1 fruit fly cellular context compared by ENCODE assay signal in the genomic region with DNA sequence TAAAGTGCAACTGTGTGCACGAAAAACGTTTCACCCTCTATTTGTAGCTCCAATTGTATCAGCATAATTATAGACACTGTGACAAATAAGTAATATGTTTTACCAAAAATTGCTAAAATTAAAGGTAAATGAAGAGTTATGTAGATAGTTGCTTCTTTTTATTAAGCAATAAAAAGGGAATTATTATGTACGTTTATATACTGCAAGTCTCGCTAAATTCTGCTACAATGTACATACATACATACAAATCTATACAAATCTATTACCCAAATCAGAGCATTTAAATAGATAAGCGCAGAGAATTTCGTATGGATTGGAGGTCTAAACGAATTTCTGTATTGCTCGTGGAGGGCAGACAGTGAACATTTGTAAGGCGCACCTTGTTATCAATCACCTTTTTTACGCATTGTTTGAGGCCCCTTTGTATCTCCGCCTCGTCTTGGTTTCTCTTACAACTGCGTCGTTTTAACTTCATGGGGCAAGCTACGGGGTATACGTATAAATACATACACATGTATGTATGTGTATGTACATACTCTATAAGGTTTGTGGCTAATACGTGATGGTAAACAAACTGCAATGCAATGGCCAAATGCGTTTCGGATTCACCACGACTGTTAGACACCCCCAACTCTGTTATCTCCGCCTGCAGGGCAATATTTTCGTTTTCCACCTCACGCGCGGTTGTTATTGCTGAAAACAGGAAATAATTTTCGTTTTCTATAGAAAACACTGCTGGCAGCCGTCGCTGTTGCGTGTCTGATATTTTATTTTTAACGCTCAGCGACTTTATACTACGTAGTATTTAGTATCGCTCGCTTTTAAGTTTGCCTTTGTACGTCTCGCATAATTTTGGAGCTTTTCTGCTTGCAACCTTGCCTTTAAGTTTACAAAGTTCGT.
TF ChIP-seq lines count a peak whose summit lies in the region.

No protein-coding gene starts in this region.

TF ChIP-seq in whole organism, embryonic, 481 proteins besides CTCF, POLR2A, EP300 and RAD21 (continued from another document and continues in another):
- TF ChIP-seq CG2199 (GFP tag; IDR thresholded peaks at IDR 0.05; lab: Robert Waterston, UW): peak; percentile 88
- TF ChIP-seq HmgZ (tag; optimal IDR thresholded peaks at IDR 0.05; lab: Kevin White, UChicago): peak; percentile 7
- TF ChIP-seq CG5245 (GFP tag; optimal IDR thresholded peaks at IDR 0.05; lab: Kevin White, UChicago): peak; percentile 8
- peak; percentile 7 for TF ChIP-seq CG6654 (GFP tag; optimal IDR thresholded peaks at IDR 0.05; lab: Kevin White, UChicago)
- TF ChIP-seq gem (tag; optimal IDR thresholded peaks at IDR 0.05; lab: Kevin White, UChicago): peak; percentile 87
- TF ChIP-seq az2 (GFP tag; optimal IDR thresholded peaks at IDR 0.05; lab: Kevin White, UChicago): peak; percentile 54
- TF ChIP-seq repo (GFP tag; optimal IDR thresholded peaks at IDR 0.05; lab: Kevin White, UChicago): no peak
- peak; percentile 6 for TF ChIP-seq CG7745 (tag; optimal IDR thresholded peaks at IDR 0.05; lab: Kevin White, UChicago)
- TF ChIP-seq CG12769 (tag; optimal IDR thresholded peaks at IDR 0.05; lab: Kevin White, UChicago): peak; percentile 2
- TF ChIP-seq CG3838 (GFP tag; optimal IDR thresholded peaks at IDR 0.05; lab: Kevin White, UChicago): no peak
- no peak for TF ChIP-seq CG15011 (GFP tag; optimal IDR thresholded peaks at IDR 0.05; lab: Kevin White, UChicago)
- TF ChIP-seq vnd (GFP tag; IDR thresholded peaks at IDR 0.05; lab: Robert Waterston, UW; ENCODE audit: partially characterized antibody): no peak
- TF ChIP-seq jigr1 (GFP tag; IDR thresholded peaks at IDR 0.05; lab: Robert Waterston, UW): no peak
- TF ChIP-seq CG3726 (GFP tag; IDR thresholded peaks at IDR 0.05; lab: Robert Waterston, UW): no peak
- no peak for TF ChIP-seq lbe (GFP tag; optimal IDR thresholded peaks at IDR 0.05; lab: Kevin White, UChicago)
- no peak for TF ChIP-seq zfh2 (GFP tag; optimal IDR thresholded peaks at IDR 0.05; lab: Kevin White, UChicago)
- TF ChIP-seq hth (optimal IDR thresholded peaks at IDR 0.05; lab: Kevin White, UChicago): no peak
- TF ChIP-seq twi (tag; optimal IDR thresholded peaks at IDR 0.05; lab: Kevin White, UChicago): peak; percentile 48
- TF ChIP-seq CG11723 (GFP tag; optimal IDR thresholded peaks at IDR 0.05; lab: Kevin White, UChicago): no peak
- no peak for TF ChIP-seq so (GFP tag; IDR thresholded peaks at IDR 0.05; lab: Robert Waterston, UW)
- peak; percentile 98 for TF ChIP-seq sens (GFP tag; lab: Kevin White, UChicago)
- peak; percentile 52 to 82 for TF ChIP-seq bsh (GFP tag; optimal IDR thresholded peaks at IDR 0.05; lab: Kevin White, UChicago)
- TF ChIP-seq ash1 (GFP tag; optimal IDR thresholded peaks at IDR 0.05; lab: Kevin White, UChicago): no peak
- no peak for TF ChIP-seq CG14050 (GFP tag; IDR thresholded peaks at IDR 0.05; lab: Robert Waterston, UW)
- peak; percentile 69 for TF ChIP-seq D19A (tag; optimal IDR thresholded peaks at IDR 0.05; lab: Kevin White, UChicago)
- TF ChIP-seq Camta (GFP tag; optimal IDR thresholded peaks at IDR 0.05; lab: Kevin White, UChicago): peak; percentile 57
- peak; percentile 7 for TF ChIP-seq chn (GFP tag; optimal IDR thresholded peaks at IDR 0.05; lab: Kevin White, UChicago)
- peak; percentile 48 for TF ChIP-seq odd (GFP tag; optimal IDR thresholded peaks at IDR 0.05; lab: Kevin White, UChicago)
- peak; percentile 46 for TF ChIP-seq Hsf (GFP tag; optimal IDR thresholded peaks at IDR 0.05; lab: Kevin White, UChicago)
- TF ChIP-seq CG9932 (GFP tag; IDR thresholded peaks at IDR 0.05; lab: Robert Waterston, UW): no peak; the same call in 1 of the 2 replicates
- peak; percentile 62; the same call in 1 of the 2 replicates for TF ChIP-seq Drgx (GFP tag; IDR thresholded peaks at IDR 0.05; lab: Robert Waterston, UW)
- no peak for TF ChIP-seq CG30431 (GFP tag; optimal IDR thresholded peaks at IDR 0.05; lab: Kevin White, UChicago)
- peak; percentile 36 for TF ChIP-seq CG1233 (GFP tag; optimal IDR thresholded peaks at IDR 0.05; lab: Kevin White, UChicago)
- TF ChIP-seq CG16815 (GFP tag; optimal IDR thresholded peaks at IDR 0.05; lab: Kevin White, UChicago): peak; percentile 44
- TF ChIP-seq Myb (GFP tag; optimal IDR thresholded peaks at IDR 0.05; lab: Kevin White, UChicago): peak; percentile 10
- TF ChIP-seq Lpt (GFP tag; optimal IDR thresholded peaks at IDR 0.05; lab: Kevin White, UChicago): no peak
- TF ChIP-seq CG9727 (GFP tag; optimal IDR thresholded peaks at IDR 0.05; lab: Kevin White, UChicago): peak; percentile 76
- TF ChIP-seq cg (GFP tag; optimal IDR thresholded peaks at IDR 0.05; lab: Kevin White, UChicago): peak; percentile 79
- peak; percentile 56 for TF ChIP-seq ewg (GFP tag; optimal IDR thresholded peaks at IDR 0.05; lab: Kevin White, UChicago)
- TF ChIP-seq CG13624 (GFP tag; optimal IDR thresholded peaks at IDR 0.05; lab: Kevin White, UChicago): peak; percentile 52
- no peak for TF ChIP-seq CG15073 (GFP tag; optimal IDR thresholded peaks at IDR 0.05; lab: Kevin White, UChicago)
- TF ChIP-seq exex (tag; optimal IDR thresholded peaks at IDR 0.05; lab: Kevin White, UChicago): peak; percentile 46
- TF ChIP-seq Dfd (GFP tag; optimal IDR thresholded peaks at IDR 0.05; lab: Kevin White, UChicago): no peak
- TF ChIP-seq dysf (GFP tag; IDR thresholded peaks at IDR 0.05; lab: Robert Waterston, UW): no peak
- TF ChIP-seq Gsc (GFP tag; IDR thresholded peaks at IDR 0.05; lab: Robert Waterston, UW): no peak
- TF ChIP-seq Dip3 (GFP tag; optimal IDR thresholded peaks at IDR 0.05; lab: Kevin White, UChicago): no peak
- no peak for TF ChIP-seq CG11247 (GFP tag; IDR thresholded peaks at IDR 0.05; lab: Robert Waterston, UW)
- TF ChIP-seq Oli (tag; optimal IDR thresholded peaks at IDR 0.05; lab: Kevin White, UChicago): peak; percentile 67
- TF ChIP-seq br (optimal IDR thresholded peaks at IDR 0.05; lab: Kevin White, UChicago): no peak
- TF ChIP-seq org-1 (GFP tag; optimal IDR thresholded peaks at IDR 0.05; lab: Kevin White, UChicago): peak; percentile 60
- TF ChIP-seq CG11398 (GFP tag; optimal IDR thresholded peaks at IDR 0.05; lab: Kevin White, UChicago): peak; percentile 30
- TF ChIP-seq h (optimal IDR thresholded peaks at IDR 0.05; lab: Kevin White, UChicago): no peak
- peak; percentile 52 for TF ChIP-seq sqz (GFP tag; optimal IDR thresholded peaks at IDR 0.05; lab: Kevin White, UChicago)
- TF ChIP-seq mirr (GFP tag; optimal IDR thresholded peaks at IDR 0.05; lab: Kevin White, UChicago): peak; percentile 67
- no peak for TF ChIP-seq klu (GFP tag; IDR thresholded peaks at IDR 0.05; lab: Robert Waterston, UW)
- TF ChIP-seq Gug (GFP tag; IDR thresholded peaks at IDR 0.05; lab: Robert Waterston, UW): no peak; the same call in 3 of the 4 replicates
- TF ChIP-seq Hr3 (GFP tag; optimal IDR thresholded peaks at IDR 0.05; lab: Kevin White, UChicago): peak; percentile 59
- peak; percentile 60 for TF ChIP-seq pros (GFP tag; optimal IDR thresholded peaks at IDR 0.05; lab: Kevin White, UChicago)
- peak; percentile 80 for TF ChIP-seq gsb-n (tag; optimal IDR thresholded peaks at IDR 0.05; lab: Kevin White, UChicago)
- peak; percentile 26 for TF ChIP-seq NfI (GFP tag; optimal IDR thresholded peaks at IDR 0.05; lab: Kevin White, UChicago)
- TF ChIP-seq mam (GFP tag; optimal IDR thresholded peaks at IDR 0.05; lab: Kevin White, UChicago): peak; percentile 6
- peak; percentile 47 for TF ChIP-seq ci (GFP tag; IDR thresholded peaks at IDR 0.05; lab: Robert Waterston, UW)
- TF ChIP-seq Ets65A (GFP tag; lab: Kevin White, UChicago): no peak
- TF ChIP-seq Aef1 (GFP tag; IDR thresholded peaks at IDR 0.05; lab: Robert Waterston, UW): 0 out of 3 replicates have a peak, but pooled peaks have one; percentile 16
- no peak for TF ChIP-seq Elba2 (GFP tag; optimal IDR thresholded peaks at IDR 0.05; lab: Kevin White, UChicago)
- TF ChIP-seq CG18599 (GFP tag; optimal IDR thresholded peaks at IDR 0.05; lab: Kevin White, UChicago): peak; percentile 44
- no peak for TF ChIP-seq Opbp (GFP tag; IDR thresholded peaks at IDR 0.05; lab: Robert Waterston, UW; ENCODE audit: partially characterized antibody)
- no peak for TF ChIP-seq Fer3 (tag; optimal IDR thresholded peaks at IDR 0.05; lab: Kevin White, UChicago)
- peak; percentile 77 for TF ChIP-seq grau (tag; optimal IDR thresholded peaks at IDR 0.05; lab: Kevin White, UChicago)
- peak; percentile 72 for TF ChIP-seq gcm (GFP tag; optimal IDR thresholded peaks at IDR 0.05; lab: Kevin White, UChicago)
- TF ChIP-seq CG17802 (tag; optimal IDR thresholded peaks at IDR 0.05; lab: Kevin White, UChicago): peak; percentile 21
- TF ChIP-seq Spps (tag; optimal IDR thresholded peaks at IDR 0.05; lab: Kevin White, UChicago): peak; percentile 76
- TF ChIP-seq danr (GFP tag; IDR thresholded peaks at IDR 0.05; lab: Robert Waterston, UW): no peak
- TF ChIP-seq CG9437 (GFP tag; optimal IDR thresholded peaks at IDR 0.05; lab: Kevin White, UChicago): peak; percentile 13
- TF ChIP-seq CG13894 (tag; optimal IDR thresholded peaks at IDR 0.05; lab: Kevin White, UChicago): no peak
- no peak for TF ChIP-seq nom (GFP tag; optimal IDR thresholded peaks at IDR 0.05; lab: Kevin White, UChicago)
- TF ChIP-seq CG7271 (tag; optimal IDR thresholded peaks at IDR 0.05; lab: Kevin White, UChicago): no peak
- peak; percentile 15; the same call in 1 of the 2 replicates for TF ChIP-seq Atf6 (GFP tag; IDR thresholded peaks at IDR 0.05; lab: Robert Waterston, UW)
- peak; percentile 57 for TF ChIP-seq tio (GFP tag; optimal IDR thresholded peaks at IDR 0.05; lab: Kevin White, UChicago)
- TF ChIP-seq trem (tag; optimal IDR thresholded peaks at IDR 0.05; lab: Kevin White, UChicago): peak; percentile 47
- peak; percentile 31; the same call in 1 of the 2 replicates for TF ChIP-seq sisA (GFP tag; IDR thresholded peaks at IDR 0.05; lab: Robert Waterston, UW)
- 0 out of 3 replicates have a peak, but pooled peaks have one; percentile 35 for TF ChIP-seq gce (GFP tag; IDR thresholded peaks at IDR 0.05; lab: Robert Waterston, UW)
- TF ChIP-seq tap (tag; optimal IDR thresholded peaks at IDR 0.05; lab: Kevin White, UChicago): peak; percentile 45
- TF ChIP-seq CG8924 (tag; optimal IDR thresholded peaks at IDR 0.05; lab: Kevin White, UChicago): peak; percentile 77
- no peak for TF ChIP-seq CG14441 (GFP tag; IDR thresholded peaks at IDR 0.05; lab: Robert Waterston, UW)
- TF ChIP-seq dati (GFP tag; IDR thresholded peaks at IDR 0.05; lab: Robert Waterston, UW): no peak
- peak; percentile 7 for TF ChIP-seq tx (GFP tag; optimal IDR thresholded peaks at IDR 0.05; lab: Kevin White, UChicago)
- TF ChIP-seq CG15269 (tag; optimal IDR thresholded peaks at IDR 0.05; lab: Kevin White, UChicago): peak; percentile 55
- TF ChIP-seq Chrac-16 (GFP tag; optimal IDR thresholded peaks at IDR 0.05; lab: Kevin White, UChicago): peak; percentile 46
- peak; percentile 53 for TF ChIP-seq wek (GFP tag; optimal IDR thresholded peaks at IDR 0.05; lab: Kevin White, UChicago)
- no peak for TF ChIP-seq ato (GFP tag; IDR thresholded peaks at IDR 0.05; lab: Robert Waterston, UW; ENCODE audit: partially characterized antibody)
- peak; percentile 10 for TF ChIP-seq CG2120 (GFP tag; optimal IDR thresholded peaks at IDR 0.05; lab: Kevin White, UChicago)
- TF ChIP-seq CG10979 (tag; optimal IDR thresholded peaks at IDR 0.05; lab: Kevin White, UChicago): peak; percentile 87
- peak; percentile 50; the same call in 1 of the 2 replicates for TF ChIP-seq CG6689 (GFP tag; IDR thresholded peaks at IDR 0.05; lab: Robert Waterston, UW)
- no peak for TF ChIP-seq CG6854 (GFP tag; optimal IDR thresholded peaks at IDR 0.05; lab: Kevin White, UChicago)
- no peak for TF ChIP-seq Ada2b (GFP tag; IDR thresholded peaks at IDR 0.05; lab: Robert Waterston, UW)
- TF ChIP-seq CG18262 (tag; optimal IDR thresholded peaks at IDR 0.05; lab: Kevin White, UChicago): peak; percentile 88
- TF ChIP-seq CG34422 (GFP tag; IDR thresholded peaks at IDR 0.05; lab: Robert Waterston, UW): peak; percentile 59; the same call in 1 of the 3 replicates
- no peak for TF ChIP-seq crp (GFP tag; optimal IDR thresholded peaks at IDR 0.05; lab: Kevin White, UChicago)
- TF ChIP-seq CG4730 (GFP tag; IDR thresholded peaks at IDR 0.05; lab: Robert Waterston, UW): peak; percentile 21; the same call in 1 of the 2 replicates
- TF ChIP-seq CG8944 (GFP tag; optimal IDR thresholded peaks at IDR 0.05; lab: Kevin White, UChicago): no peak
- TF ChIP-seq CG7839 (tag; optimal IDR thresholded peaks at IDR 0.05; lab: Kevin White, UChicago): peak; percentile 77
- no peak for TF ChIP-seq sna (GFP tag; IDR thresholded peaks at IDR 0.05; lab: Robert Waterston, UW; ENCODE audit: partially characterized antibody)
- peak; percentile 73 for TF ChIP-seq abd-A (tag; optimal IDR thresholded peaks at IDR 0.05; lab: Kevin White, UChicago)
- peak; percentile 59; the same call in 1 of the 2 replicates for TF ChIP-seq CG17328 (GFP tag; IDR thresholded peaks at IDR 0.05; lab: Robert Waterston, UW)
- peak; percentile 56 for TF ChIP-seq Atf-2 (GFP tag; optimal IDR thresholded peaks at IDR 0.05; lab: Kevin White, UChicago)
- TF ChIP-seq CG2202 (tag; optimal IDR thresholded peaks at IDR 0.05; lab: Kevin White, UChicago): peak; percentile 51
- peak; percentile 30 for TF ChIP-seq nerfin-1 (tag; optimal IDR thresholded peaks at IDR 0.05; lab: Kevin White, UChicago)
- no peak for TF ChIP-seq Dek (tag; optimal IDR thresholded peaks at IDR 0.05; lab: Kevin White, UChicago)
- peak; percentile 54 for TF ChIP-seq CG12236 (GFP tag; optimal IDR thresholded peaks at IDR 0.05; lab: Kevin White, UChicago)
- no peak for TF ChIP-seq fru (optimal IDR thresholded peaks at IDR 0.05; lab: Kevin White, UChicago)
- TF ChIP-seq vvl (GFP tag; IDR thresholded peaks at IDR 0.05; lab: Robert Waterston, UW): peak; percentile 79
- peak; percentile 83 for TF ChIP-seq CG12391 (tag; optimal IDR thresholded peaks at IDR 0.05; lab: Kevin White, UChicago)
- TF ChIP-seq CG3995 (GFP tag; optimal IDR thresholded peaks at IDR 0.05; lab: Kevin White, UChicago): no peak
- peak; percentile 34 for TF ChIP-seq D19B (GFP tag; optimal IDR thresholded peaks at IDR 0.05; lab: Kevin White, UChicago)
- TF ChIP-seq CG1529 (GFP tag; optimal IDR thresholded peaks at IDR 0.05; lab: Kevin White, UChicago): peak; percentile 69
- TF ChIP-seq CG11695 (GFP tag; IDR thresholded peaks at IDR 0.05; lab: Robert Waterston, UW): peak; percentile 44; the same call in 1 of the 3 replicates
- peak; percentile 55 for TF ChIP-seq row (GFP tag; IDR thresholded peaks at IDR 0.05; lab: Robert Waterston, UW)
- TF ChIP-seq ac (GFP tag; optimal IDR thresholded peaks at IDR 0.05; lab: Kevin White, UChicago): no peak
- peak; percentile 24 for TF ChIP-seq Vsx1 (GFP tag; optimal IDR thresholded peaks at IDR 0.05; lab: Kevin White, UChicago)
- peak; percentile 11 for TF ChIP-seq CG33213 (GFP tag; optimal IDR thresholded peaks at IDR 0.05; lab: Kevin White, UChicago)
- TF ChIP-seq gfzf (GFP tag; optimal IDR thresholded peaks at IDR 0.05; lab: Kevin White, UChicago): no peak
